Worm (Caenorhabditis elegans) whole organism, young adult: ENCODE results near the gene F29A7.8.

Source experiments
- B0336.3 ChIP-seq: fragments of 200-800 bp; sonication (Bioruptor generic); IDR thresholded peaks from 2 replicates; pipeline ENCODE4 v1.3.6; 2022; ENCODE audit warnings: missing genetic modification characterization, missing compliant biosample characterization
- C06A6.2 ChIP-seq: fragments of 200-800 bp; sonication (Bioruptor generic); conservative IDR thresholded peaks from 2 replicates; pipeline ENCODE4 v1.3.6; 2022; ENCODE audit warnings: missing genetic modification characterization, missing compliant biosample characterization
- D2030.7 ChIP-seq: fragments of 200-800 bp; sonication (Bioruptor generic); IDR thresholded peaks from 2 replicates; pipeline ENCODE4 v1.3.6; 2022; ENCODE audit warnings: missing genetic modification reagents, missing genetic modification characterization, missing compliant biosample characterization
- F37B4.10 ChIP-seq: fragments of 200-800 bp; sonication (Bioruptor generic); IDR thresholded peaks from 2 replicates; pipeline ENCODE4 v1.3.6; 2022; ENCODE audit warnings: missing genetic modification characterization, missing compliant biosample characterization
- F49E8.2 ChIP-seq: sonication (generic microtip); optimal IDR thresholded peaks from 3 replicates; lab custom pipeline; 2017; ENCODE audit warnings: missing genetic modification characterization, mild to moderate bottlenecking, missing compliant biosample characterization, antibody characterized with exemption, moderate library complexity; ENCODE audit not compliant: insufficient read depth
- F55B11.4 ChIP-seq: sonication (generic microtip); optimal IDR thresholded peaks from 2 replicates; lab custom pipeline; 2016; ENCODE audit warnings: missing compliant biosample characterization, missing genetic modification characterization, borderline replicate concordance; ENCODE audit not compliant: insufficient read depth
- akir-1 ChIP-seq: fragments of 200-800 bp; sonication (Bioruptor generic); optimal IDR thresholded peaks from 2 replicates; lab custom pipeline; 2018; ENCODE audit warnings: mild to moderate bottlenecking, missing genetic modification characterization, moderate library complexity, missing compliant biosample characterization
- athp-1 ChIP-seq: sonication (generic microtip); optimal IDR thresholded peaks from 2 replicates; lab custom pipeline; 2017; ENCODE audit warnings: mild to moderate bottlenecking, missing genetic modification characterization, missing compliant biosample characterization
- attf-5 ChIP-seq: fragments of 200-800 bp; sonication (Bioruptor generic); optimal IDR thresholded peaks from 2 replicates; lab custom pipeline; 2018; ENCODE audit warnings: mild to moderate bottlenecking, missing genetic modification characterization, missing compliant biosample characterization
- bed-1 ChIP-seq: fragments of 200-800 bp; sonication (Bioruptor generic); IDR thresholded peaks from 2 replicates; pipeline ENCODE4 v1.3.6; 2022; ENCODE audit warnings: missing genetic modification reagents, missing genetic modification characterization, missing compliant biosample characterization
- bed-2 ChIP-seq: fragments of 200-800 bp; sonication (Bioruptor generic); IDR thresholded peaks from 2 replicates; pipeline ENCODE4 v1.3.6; 2022; ENCODE audit warnings: missing genetic modification reagents, missing genetic modification characterization, missing compliant biosample characterization
- ceh-100 ChIP-seq: fragments of 200-800 bp; sonication (Bioruptor generic); IDR thresholded peaks from 2 replicates; pipeline ENCODE4 v1.3.6; 2022; ENCODE audit warnings: missing genetic modification reagents, missing genetic modification characterization, missing compliant biosample characterization
- ceh-40 ChIP-seq: fragments of 200-800 bp; sonication (Bioruptor generic); IDR thresholded peaks from 2 replicates; pipeline ENCODE4 v1.3.6; 2022; ENCODE audit warnings: missing genetic modification characterization, missing compliant biosample characterization
- ceh-79 ChIP-seq: sonication (generic microtip); optimal IDR thresholded peaks from 2 replicates; lab custom pipeline; 2017; ENCODE audit warnings: mild to moderate bottlenecking, missing genetic modification characterization, missing compliant biosample characterization
- ceh-91 ChIP-seq: fragments of 200-800 bp; sonication (Bioruptor generic); IDR thresholded peaks from 2 replicates; pipeline ENCODE4 v1.3.6; 2022; ENCODE audit warnings: missing genetic modification reagents, missing genetic modification characterization, missing compliant biosample characterization
- dpff-1 ChIP-seq: sonication (generic microtip); optimal IDR thresholded peaks from 2 replicates; lab custom pipeline; 2017; ENCODE audit warnings: mild to moderate bottlenecking, missing genetic modification characterization, missing compliant biosample characterization
- egrh-3 ChIP-seq: fragments of 200-800 bp; sonication (Bioruptor generic); IDR thresholded peaks from 2 replicates; pipeline ENCODE4 v1.3.6; 2022; ENCODE audit warnings: missing genetic modification reagents, missing genetic modification characterization, missing compliant biosample characterization
- ets-4 ChIP-seq: fragments of 200-800 bp; sonication (Bioruptor generic); optimal IDR thresholded peaks from 2 replicates; lab custom pipeline; 2018; ENCODE audit warnings: mild to moderate bottlenecking, missing genetic modification characterization, missing compliant biosample characterization
- gei-17 ChIP-seq: fragments of 200-800 bp; sonication (Bioruptor generic); optimal IDR thresholded peaks from 2 replicates; lab custom pipeline; 2018; ENCODE audit warnings: mild to moderate bottlenecking, missing genetic modification characterization, missing compliant biosample characterization
- lir-1 ChIP-seq: fragments of 200-800 bp; sonication (Bioruptor generic); conservative IDR thresholded peaks from 2 replicates; pipeline ENCODE4 v1.3.6; 2022; ENCODE audit warnings: missing genetic modification reagents, missing genetic modification characterization, missing compliant biosample characterization
- lsl-1 ChIP-seq: fragments of 200-800 bp; sonication (Bioruptor generic); optimal IDR thresholded peaks from 2 replicates; lab custom pipeline; 2018; ENCODE audit warnings: mild to moderate bottlenecking, missing genetic modification characterization, moderate library complexity, missing compliant biosample characterization
- madf-6 ChIP-seq: fragments of 200-800 bp; sonication (Bioruptor generic); IDR thresholded peaks from 2 replicates; pipeline ENCODE4 v1.3.6; 2022; ENCODE audit warnings: missing genetic modification reagents, missing genetic modification characterization, missing compliant biosample characterization
- mel-28 ChIP-seq: sonication (generic microtip); optimal IDR thresholded peaks from 2 replicates; lab custom pipeline; 2016; ENCODE audit warnings: borderline replicate concordance, mild to moderate bottlenecking, missing genetic modification characterization, missing compliant biosample characterization
- nhr-27 ChIP-seq: fragments of 200-800 bp; sonication (Bioruptor generic); optimal IDR thresholded peaks from 2 replicates; lab custom pipeline; 2018; ENCODE audit warnings: mild to moderate bottlenecking, missing genetic modification characterization, moderate library complexity, missing compliant biosample characterization
- snpc-3.4 ChIP-seq: sonication (generic microtip); optimal IDR thresholded peaks from 2 replicates; lab custom pipeline; 2017; ENCODE audit warnings: missing genetic modification characterization, mild to moderate bottlenecking, missing compliant biosample characterization, antibody characterized with exemption, moderate library complexity, missing genotype, missing genetic modification reagents
- somi-1 ChIP-seq: fragments of 200-800 bp; sonication (Bioruptor generic); optimal IDR thresholded peaks from 2 replicates; lab custom pipeline; 2018; ENCODE audit warnings: mild to moderate bottlenecking, missing genetic modification characterization, missing compliant biosample characterization
- tbx-9 ChIP-seq: sonication (generic microtip); optimal IDR thresholded peaks from 2 replicates; lab custom pipeline; 2016; ENCODE audit warnings: borderline replicate concordance, missing genetic modification characterization, inconsistent platforms, missing compliant biosample characterization
- unc-130 ChIP-seq: sonication (generic microtip); optimal IDR thresholded peaks from 2 replicates; lab custom pipeline; 2016; ENCODE audit warnings: missing genetic modification reagents, missing genetic modification characterization, missing compliant biosample characterization
- unc-62 ChIP-seq: fragments of 150-350 bp; optimal IDR thresholded peaks from 2 replicates; lab custom pipeline; 2014; ENCODE audit warnings: missing biosample characterization, missing genetic modification reagents, missing genetic modification characterization
- zfh-2 ChIP-seq: fragments of 200-800 bp; sonication (Bioruptor generic); conservative IDR thresholded peaks from 2 replicates; pipeline ENCODE4 v1.3.6; 2022; ENCODE audit warnings: missing genetic modification reagents, missing genetic modification characterization, missing compliant biosample characterization
- ztf-22 ChIP-seq: fragments of 200-800 bp; sonication (Bioruptor generic); optimal IDR thresholded peaks from 2 replicates; lab custom pipeline; 2018; ENCODE audit warnings: mild to moderate bottlenecking, missing genetic modification characterization, moderate library complexity, missing compliant biosample characterization
- ztf-26 ChIP-seq: sonication (generic microtip); optimal IDR thresholded peaks from 2 replicates; lab custom pipeline; 2017; ENCODE audit warnings: missing genetic modification characterization, missing compliant biosample characterization
- ztf-28 ChIP-seq: fragments of 200-800 bp; sonication (Bioruptor generic); IDR thresholded peaks from 2 replicates; pipeline ENCODE4 v1.3.6; 2022; ENCODE audit warnings: missing genetic modification reagents, missing genetic modification characterization, missing compliant biosample characterization
- ztf-3 ChIP-seq: fragments of 200-800 bp; sonication (Bioruptor generic); optimal IDR thresholded peaks from 2 replicates; lab custom pipeline; 2018; ENCODE audit warnings: mild to moderate bottlenecking, missing genetic modification characterization, missing compliant biosample characterization

Gene F29A7.8

ce11 chrII:2785787-2786186, 27.9 kb upstream of the F29A7.8 start:
- TF ChIP-seq F37B4.10 (0 out of 2 replicates have a peak, but pooled peaks have one; percentile 64), akir-1 (GFP tag; lab: Kevin White, UChicago) (no peak), madf-6 (GFP tag; lab: Robert Waterston, UW) (no peak), snpc-3.4 (no peak), egrh-3 (peak; percentile 86; the same call in 1 of the 2 replicates), attf-5 (GFP tag; lab: Kevin White, UChicago) (no peak), F49E8.2 (tag; lab: Kevin White, UChicago) (no peak), zfh-2 (GFP tag; lab: Robert Waterston, UW) (peak; percentile 88)

- no peak for TF ChIP-seq ceh-40 (GFP tag; lab: Robert Waterston, UW)
- TF ChIP-seq lsl-1 (GFP tag; lab: Kevin White, UChicago), result no peak
- TF ChIP-seq tbx-9, result no peak
- TF ChIP-seq ceh-91 (GFP tag; lab: Robert Waterston, UW), result no peak
- TF ChIP-seq D2030.7 (GFP tag; lab: Robert Waterston, UW), result no peak
- no peak for TF ChIP-seq bed-2 (GFP tag; lab: Robert Waterston, UW)
- TF ChIP-seq C06A6.2 (GFP tag; lab: Robert Waterston, UW), result no peak
- TF ChIP-seq madf-6 (GFP tag; lab: Robert Waterston, UW), result no peak
- TF ChIP-seq ceh-100 (GFP tag; lab: Robert Waterston, UW), result no peak
- no peak for TF ChIP-seq ztf-22 (GFP tag; lab: Kevin White, UChicago)
- peak; percentile 63; the same call in 1 of the 2 replicates for TF ChIP-seq egrh-3
- TF ChIP-seq zfh-2 (GFP tag; lab: Robert Waterston, UW), result peak; percentile 73
- TF ChIP-seq ztf-28 (GFP tag; lab: Robert Waterston, UW), result no peak
Observed at ce11 chrII:2783380-2783779, 25.5 kb upstream of the F29A7.8 start.

DNA sequence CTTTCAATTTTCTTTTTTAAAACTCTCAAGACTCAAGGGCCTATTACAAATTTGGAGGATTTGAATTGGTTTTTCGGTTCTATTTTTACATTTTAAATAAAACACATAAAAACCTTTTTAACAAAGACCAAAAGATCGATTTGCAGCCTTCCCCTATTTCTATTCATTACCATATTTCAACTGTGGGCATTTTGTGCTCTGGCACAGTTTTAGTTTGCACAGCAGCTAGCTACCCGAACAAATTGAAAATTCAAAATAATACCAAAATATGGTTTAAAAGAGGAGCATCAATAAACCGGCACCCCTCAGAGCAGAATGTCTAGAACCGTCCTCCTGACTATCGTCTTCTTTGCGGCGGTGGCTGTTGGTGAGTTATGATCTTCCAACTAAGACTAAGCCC, 23.5 kb upstream of the F29A7.8 start, which contains the start of gene F08D12.2:
Gene F08D12.2, plus strand, starts transcription at position 301 of the 400 bp plus-strand sequence.
- TF ChIP-seq ztf-3 (GFP tag; lab: Kevin White, UChicago) (no peak), somi-1 (GFP tag; lab: Kevin White, UChicago) (no peak), unc-130 (GFP tag; lab: Kevin White, UChicago) (no peak), ceh-91 (GFP tag; lab: Robert Waterston, UW) (no peak), tbx-9 (no peak), ceh-79 (tag; lab: Kevin White, UChicago) (no peak), F49E8.2 (tag; lab: Kevin White, UChicago) (no peak), ztf-26 (no peak), mel-28 (tag; lab: Kevin White, UChicago) (no peak)

DNA sequence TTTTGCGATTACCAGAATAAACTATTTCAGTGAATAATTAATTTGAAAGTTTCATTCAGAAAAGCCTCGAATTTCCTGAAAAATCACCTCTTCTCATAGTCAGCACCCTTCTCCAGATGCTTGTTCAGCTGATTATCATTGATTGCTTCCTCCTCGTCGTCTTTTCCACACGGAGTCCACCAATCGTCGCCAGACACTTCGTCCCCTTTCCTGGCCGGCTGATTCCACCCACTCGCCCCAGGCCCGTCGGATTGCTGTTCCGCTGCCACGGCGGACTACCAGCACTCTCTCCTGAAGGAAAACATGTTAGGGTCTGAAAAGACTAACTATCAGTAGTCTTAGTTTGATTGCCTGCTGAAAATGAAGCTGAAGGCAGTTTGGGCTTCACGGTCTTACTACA, 22.9 kb upstream of the F29A7.8 start:
- TF ChIP-seq nhr-27 (no peak), zfh-2 (GFP tag; lab: Robert Waterston, UW) (peak; percentile 50)

DNA sequence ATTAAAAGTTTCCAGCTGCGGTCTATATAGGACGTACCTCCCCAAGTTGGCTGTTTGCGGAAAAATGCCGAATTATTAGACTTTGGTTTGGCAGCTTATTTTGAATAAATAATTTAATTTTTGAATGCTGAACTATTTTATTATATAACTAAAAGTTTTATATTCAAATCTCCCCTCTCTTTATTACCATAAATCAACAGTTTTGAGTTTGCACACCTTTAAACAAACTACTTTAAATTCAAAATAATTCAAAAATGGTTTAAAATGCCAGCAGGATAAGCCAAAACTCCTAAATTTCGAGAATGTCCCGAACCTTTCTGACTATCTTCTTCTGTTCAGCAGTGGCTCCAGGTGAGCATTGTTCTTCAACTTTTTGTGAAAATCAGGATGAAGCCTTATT, 21.4 kb upstream of the F29A7.8 start, which contains the start of gene F08D12.3:
Gene F08D12.3, plus strand, starts transcription at position 301 of the 400 bp plus-strand sequence.
- no peak for TF ChIP-seq lir-1
- no peak for TF ChIP-seq ets-4
- TF ChIP-seq F55B11.4 (tag; lab: Kevin White, UChicago), result no peak
- TF ChIP-seq bed-1, result no peak
- no peak for TF ChIP-seq athp-1 (tag; lab: Kevin White, UChicago)
- no peak for TF ChIP-seq unc-62
- no peak for TF ChIP-seq B0336.3 (GFP tag; lab: Robert Waterston, UW)
- TF ChIP-seq dpff-1 (tag; lab: Kevin White, UChicago), result no peak
- no peak for TF ChIP-seq gei-17
- TF ChIP-seq F37B4.10, result no peak
